1 fruit fly cellular context compared by ENCODE assay signal in the genomic region with DNA sequence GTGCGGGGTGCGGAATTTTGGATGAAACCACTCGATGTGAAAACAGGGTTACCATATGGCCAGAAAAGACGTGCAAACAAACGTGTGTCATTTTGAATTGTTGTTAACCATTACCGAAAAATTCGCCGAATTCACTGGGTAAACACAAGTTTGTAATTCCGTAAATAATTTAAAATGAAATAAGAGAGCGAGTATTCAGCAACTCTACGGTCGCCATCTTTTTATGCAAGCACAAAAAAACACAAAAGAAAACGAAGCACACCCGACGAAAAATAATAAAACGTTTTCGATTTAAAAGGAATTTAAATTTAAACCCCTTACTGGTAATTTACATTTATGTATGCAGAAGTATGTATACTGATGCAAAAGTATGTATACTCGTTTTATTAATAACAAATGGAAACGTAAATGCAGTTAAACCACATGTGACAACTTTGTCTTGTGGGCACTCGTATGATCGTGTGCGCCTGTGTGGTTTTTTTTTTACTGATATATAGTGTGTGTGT.
TF ChIP-seq lines count a peak whose summit lies in the region.

No protein-coding gene starts in this region.

TF ChIP-seq in whole organism, embryonic, 481 proteins besides CTCF, POLR2A, EP300 and RAD21 (continued from another document and continues in another):
- TF ChIP-seq gcm (GFP tag; optimal IDR thresholded peaks at IDR 0.05; lab: Kevin White, UChicago), result peak; percentile 96
- peak; percentile 83 to 96 for TF ChIP-seq Hr51 (GFP tag; optimal IDR thresholded peaks at IDR 0.05; lab: Kevin White, UChicago)
- TF ChIP-seq tna (GFP tag; IDR thresholded peaks at IDR 0.05; lab: Robert Waterston, UW; ENCODE audit: partially characterized antibody), result no peak
- peak; percentile 85 for TF ChIP-seq ttk (GFP tag; IDR thresholded peaks at IDR 0.05; lab: Robert Waterston, UW)
- peak; percentile 97 for TF ChIP-seq CG2712 (tag; optimal IDR thresholded peaks at IDR 0.05; lab: Kevin White, UChicago)
- TF ChIP-seq dan (GFP tag; IDR thresholded peaks at IDR 0.05; lab: Robert Waterston, UW), result no peak
- TF ChIP-seq inv (GFP tag; IDR thresholded peaks at IDR 0.05; lab: Robert Waterston, UW; ENCODE audit: partially characterized antibody), result no peak
- TF ChIP-seq CG2120 (GFP tag; optimal IDR thresholded peaks at IDR 0.05; lab: Kevin White, UChicago), result peak; percentile 95
- TF ChIP-seq CG2116 (GFP tag; optimal IDR thresholded peaks at IDR 0.05; lab: Kevin White, UChicago), result peak; percentile 67
- TF ChIP-seq Doc3 (GFP tag; IDR thresholded peaks at IDR 0.05; lab: Robert Waterston, UW; ENCODE audit: partially characterized antibody), result no peak
- peak; percentile 92 for TF ChIP-seq trem (tag; optimal IDR thresholded peaks at IDR 0.05; lab: Kevin White, UChicago)
- TF ChIP-seq CG13894 (tag; optimal IDR thresholded peaks at IDR 0.05; lab: Kevin White, UChicago), result peak; percentile 94
- TF ChIP-seq ranshi (GFP tag; IDR thresholded peaks at IDR 0.05; lab: Robert Waterston, UW), result peak; percentile 90
- TF ChIP-seq chif (GFP tag; optimal IDR thresholded peaks at IDR 0.05; lab: Kevin White, UChicago), result peak; percentile 80 to 89
- TF ChIP-seq Nf-YB (GFP tag; optimal IDR thresholded peaks at IDR 0.05; lab: Kevin White, UChicago), result peak; percentile 83
- TF ChIP-seq Elba2 (GFP tag; optimal IDR thresholded peaks at IDR 0.05; lab: Kevin White, UChicago), result peak; percentile 38
- peak; percentile 83 for TF ChIP-seq CG6683 (GFP tag; optimal IDR thresholded peaks at IDR 0.05; lab: Kevin White, UChicago)
- TF ChIP-seq CG17568 (GFP tag; optimal IDR thresholded peaks at IDR 0.05; lab: Kevin White, UChicago), result peak; percentile 92
- TF ChIP-seq Dip3 (GFP tag; optimal IDR thresholded peaks at IDR 0.05; lab: Kevin White, UChicago), result peak; percentile 88
- no peak for TF ChIP-seq fru (optimal IDR thresholded peaks at IDR 0.05; lab: Kevin White, UChicago)
- TF ChIP-seq PHDP (tag; optimal IDR thresholded peaks at IDR 0.05; lab: Kevin White, UChicago), result peak; percentile 97
- TF ChIP-seq pros (GFP tag; optimal IDR thresholded peaks at IDR 0.05; lab: Kevin White, UChicago), result peak; percentile 48
- TF ChIP-seq CG7357 (GFP tag; IDR thresholded peaks at IDR 0.05; lab: Robert Waterston, UW), result peak; percentile 71; the same call in 2 of the 3 replicates
- peak; percentile 82 for TF ChIP-seq Aef1 (GFP tag; IDR thresholded peaks at IDR 0.05; lab: Robert Waterston, UW)
- peak; percentile 93 for TF ChIP-seq gce (GFP tag; IDR thresholded peaks at IDR 0.05; lab: Robert Waterston, UW)
- peak; percentile 87 for TF ChIP-seq YL-1 (GFP tag; optimal IDR thresholded peaks at IDR 0.05; lab: Kevin White, UChicago)
- peak; percentile 75 for TF ChIP-seq Abd-B (GFP tag; optimal IDR thresholded peaks at IDR 0.05; lab: Kevin White, UChicago)
- peak; percentile 94 for TF ChIP-seq CG12299 (tag; optimal IDR thresholded peaks at IDR 0.05; lab: Kevin White, UChicago)
- no peak for TF ChIP-seq CG16813 (GFP tag; IDR thresholded peaks at IDR 0.05; lab: Robert Waterston, UW; ENCODE audit: partially characterized antibody)
- peak; percentile 95 for TF ChIP-seq Dek (tag; optimal IDR thresholded peaks at IDR 0.05; lab: Kevin White, UChicago)
- TF ChIP-seq phol (tag; optimal IDR thresholded peaks at IDR 0.05; lab: Kevin White, UChicago), result peak; percentile 96
- peak; percentile 82 for TF ChIP-seq CG8089 (GFP tag; optimal IDR thresholded peaks at IDR 0.05; lab: Kevin White, UChicago)
- TF ChIP-seq mld (GFP tag; IDR thresholded peaks at IDR 0.05; lab: Robert Waterston, UW; ENCODE audit: partially characterized antibody), result no peak
- TF ChIP-seq lov (optimal IDR thresholded peaks at IDR 0.05; lab: Kevin White, UChicago), result no peak
- peak; percentile 89 for TF ChIP-seq lov (GFP tag; IDR thresholded peaks at IDR 0.05; lab: Robert Waterston, UW)
- no peak for TF ChIP-seq CG7963 (GFP tag; IDR thresholded peaks at IDR 0.05; lab: Robert Waterston, UW; ENCODE audit: partially characterized antibody)
- TF ChIP-seq zen2 (GFP tag; IDR thresholded peaks at IDR 0.05; lab: Robert Waterston, UW; ENCODE audit: partially characterized antibody), result no peak
- peak; percentile 71 for TF ChIP-seq CG7745 (tag; optimal IDR thresholded peaks at IDR 0.05; lab: Kevin White, UChicago)
- peak; percentile 97 for TF ChIP-seq CG2678 (tag; optimal IDR thresholded peaks at IDR 0.05; lab: Kevin White, UChicago)
- TF ChIP-seq CG6813 (GFP tag; optimal IDR thresholded peaks at IDR 0.05; lab: Kevin White, UChicago), result peak; percentile 92
- peak; percentile 93 for TF ChIP-seq crol (GFP tag; IDR thresholded peaks at IDR 0.05; lab: Robert Waterston, UW)
- no peak for TF ChIP-seq CG15479 (GFP tag; optimal IDR thresholded peaks at IDR 0.05; lab: Kevin White, UChicago)
- peak; percentile 6 for TF ChIP-seq CG9797 (GFP tag; optimal IDR thresholded peaks at IDR 0.05; lab: Kevin White, UChicago)
- peak; percentile 77; the same call in 2 of the 3 replicates for TF ChIP-seq z (GFP tag; IDR thresholded peaks at IDR 0.05; lab: Robert Waterston, UW)
- TF ChIP-seq CG10462 (GFP tag; optimal IDR thresholded peaks at IDR 0.05; lab: Kevin White, UChicago), result peak; percentile 86
- TF ChIP-seq rib (GFP tag; IDR thresholded peaks at IDR 0.05; lab: Robert Waterston, UW), result peak; percentile 88
- TF ChIP-seq CG11504 (tag; optimal IDR thresholded peaks at IDR 0.05; lab: Kevin White, UChicago), result peak; percentile 92
- TF ChIP-seq BtbVII (GFP tag; optimal IDR thresholded peaks at IDR 0.05; lab: Kevin White, UChicago), result peak; percentile 86
- peak; percentile 91 for TF ChIP-seq scrt (GFP tag; optimal IDR thresholded peaks at IDR 0.05; lab: Kevin White, UChicago)
- peak; percentile 89 for TF ChIP-seq nom (GFP tag; optimal IDR thresholded peaks at IDR 0.05; lab: Kevin White, UChicago)
- peak; percentile 83 for TF ChIP-seq CG10431 (GFP tag; optimal IDR thresholded peaks at IDR 0.05; lab: Kevin White, UChicago)
- peak; percentile 88 for TF ChIP-seq NK7.1 (GFP tag; optimal IDR thresholded peaks at IDR 0.05; lab: Kevin White, UChicago)
- TF ChIP-seq CG11696 (GFP tag; IDR thresholded peaks at IDR 0.05; lab: Robert Waterston, UW), result peak; percentile 87
- TF ChIP-seq onecut (GFP tag; IDR thresholded peaks at IDR 0.05; lab: Robert Waterston, UW), result peak; percentile 62
- peak; percentile 88 for TF ChIP-seq CG18619 (GFP tag; optimal IDR thresholded peaks at IDR 0.05; lab: Kevin White, UChicago)
- TF ChIP-seq CG4730 (GFP tag; IDR thresholded peaks at IDR 0.05; lab: Robert Waterston, UW), result peak; percentile 87
- TF ChIP-seq Tbp (GFP tag; optimal IDR thresholded peaks at IDR 0.05; lab: Kevin White, UChicago), result no peak
- peak; percentile 77 for TF ChIP-seq TFAM (GFP tag; optimal IDR thresholded peaks at IDR 0.05; lab: Kevin White, UChicago)
- peak; percentile 32; the same call in 1 of the 2 replicates for TF ChIP-seq Dref (GFP tag; IDR thresholded peaks at IDR 0.05; lab: Robert Waterston, UW)
- TF ChIP-seq CG43689 (GFP tag; IDR thresholded peaks at IDR 0.05; lab: Robert Waterston, UW), result peak; percentile 70
- TF ChIP-seq Bdp1 (GFP tag; optimal IDR thresholded peaks at IDR 0.05; lab: Kevin White, UChicago), result peak; percentile 84
- peak; percentile 94 for TF ChIP-seq E2f1 (GFP tag; IDR thresholded peaks at IDR 0.05; lab: Robert Waterston, UW)
- peak; percentile 85 for TF ChIP-seq nau (GFP tag; optimal IDR thresholded peaks at IDR 0.05; lab: Kevin White, UChicago)
- TF ChIP-seq CG8281 (tag; optimal IDR thresholded peaks at IDR 0.05; lab: Kevin White, UChicago), result peak; percentile 80
- TF ChIP-seq p53 (GFP tag; optimal IDR thresholded peaks at IDR 0.05; lab: Kevin White, UChicago), result peak; percentile 73
- TF ChIP-seq Sox100B (GFP tag; optimal IDR thresholded peaks at IDR 0.05; lab: Kevin White, UChicago), result peak; percentile 89
- TF ChIP-seq CG16779 (GFP tag; IDR thresholded peaks at IDR 0.05; lab: Robert Waterston, UW), result peak; percentile 75; the same call in 1 of the 2 replicates
- peak; percentile 78 for TF ChIP-seq pnt (GFP tag; optimal IDR thresholded peaks at IDR 0.05; lab: Kevin White, UChicago)
- peak; percentile 95 for TF ChIP-seq Ets65A (GFP tag; lab: Kevin White, UChicago)
- TF ChIP-seq CG8944 (GFP tag; optimal IDR thresholded peaks at IDR 0.05; lab: Kevin White, UChicago), result peak; percentile 82
- peak; percentile 89 for TF ChIP-seq Six4 (GFP tag; optimal IDR thresholded peaks at IDR 0.05; lab: Kevin White, UChicago)
- peak; percentile 95 for TF ChIP-seq dysf (GFP tag; IDR thresholded peaks at IDR 0.05; lab: Robert Waterston, UW)
- peak; percentile 93 for TF ChIP-seq Rfx (GFP tag; IDR thresholded peaks at IDR 0.05; lab: Robert Waterston, UW)
- peak; percentile 92 for TF ChIP-seq CG15696 (tag; optimal IDR thresholded peaks at IDR 0.05; lab: Kevin White, UChicago)
- TF ChIP-seq NC2α (GFP tag; optimal IDR thresholded peaks at IDR 0.05; lab: Kevin White, UChicago), result peak; percentile 70
- TF ChIP-seq al (GFP tag; IDR thresholded peaks at IDR 0.05; lab: Robert Waterston, UW), result peak; percentile 82
- TF ChIP-seq otp (GFP tag; IDR thresholded peaks at IDR 0.05; lab: Robert Waterston, UW), result peak; percentile 85
- TF ChIP-seq CG1647 (GFP tag; optimal IDR thresholded peaks at IDR 0.05; lab: Kevin White, UChicago), result peak; percentile 75
- peak; percentile 43 for TF ChIP-seq fd102C (GFP tag; optimal IDR thresholded peaks at IDR 0.05; lab: Kevin White, UChicago)
- TF ChIP-seq zfh1 (GFP tag; IDR thresholded peaks at IDR 0.05; lab: Robert Waterston, UW), result peak; percentile 95
- TF ChIP-seq MESR4 (GFP tag; optimal IDR thresholded peaks at IDR 0.05; lab: Kevin White, UChicago), result no peak
- peak; percentile 89 for TF ChIP-seq CG1792 (GFP tag; optimal IDR thresholded peaks at IDR 0.05; lab: Kevin White, UChicago)
- TF ChIP-seq CG10654 (GFP tag; optimal IDR thresholded peaks at IDR 0.05; lab: Kevin White, UChicago), result peak; percentile 87
- TF ChIP-seq CG34224 (GFP tag; IDR thresholded peaks at IDR 0.05; lab: Robert Waterston, UW; ENCODE audit: partially characterized antibody), result no peak
- TF ChIP-seq Drgx (GFP tag; IDR thresholded peaks at IDR 0.05; lab: Robert Waterston, UW), result peak; percentile 97
- TF ChIP-seq Oaz (GFP tag; IDR thresholded peaks at IDR 0.05; lab: Robert Waterston, UW), result peak; percentile 83
- TF ChIP-seq Myb (GFP tag; optimal IDR thresholded peaks at IDR 0.05; lab: Kevin White, UChicago), result peak; percentile 73
- TF ChIP-seq HLH3B (GFP tag; IDR thresholded peaks at IDR 0.05; lab: Robert Waterston, UW), result peak; percentile 90
- TF ChIP-seq CG10147 (GFP tag; optimal IDR thresholded peaks at IDR 0.05; lab: Kevin White, UChicago), result peak; percentile 93
- peak; percentile 86 for TF ChIP-seq CG15011 (GFP tag; optimal IDR thresholded peaks at IDR 0.05; lab: Kevin White, UChicago)
- peak; percentile 86 for TF ChIP-seq D19A (tag; optimal IDR thresholded peaks at IDR 0.05; lab: Kevin White, UChicago)
- peak; percentile 85 to 88 for TF ChIP-seq Pdp1 (GFP tag; optimal IDR thresholded peaks at IDR 0.05; lab: Kevin White, UChicago)
- TF ChIP-seq CG3847 (GFP tag; IDR thresholded peaks at IDR 0.05; lab: Robert Waterston, UW), result peak; percentile 88
- peak; percentile 89 for TF ChIP-seq CG7556 (GFP tag; optimal IDR thresholded peaks at IDR 0.05; lab: Kevin White, UChicago)
- TF ChIP-seq pb (GFP tag; optimal IDR thresholded peaks at IDR 0.05; lab: Kevin White, UChicago), result peak; percentile 79
- TF ChIP-seq Bgb (GFP tag; IDR thresholded peaks at IDR 0.05; lab: Robert Waterston, UW; ENCODE audit: partially characterized antibody), result no peak
- TF ChIP-seq CG10209 (GFP tag; optimal IDR thresholded peaks at IDR 0.05; lab: Kevin White, UChicago), result peak; percentile 91
- TF ChIP-seq aop (GFP tag; IDR thresholded peaks at IDR 0.05; lab: Robert Waterston, UW), result peak; percentile 71
- peak; percentile 98 for TF ChIP-seq vvl (GFP tag; IDR thresholded peaks at IDR 0.05; lab: Robert Waterston, UW)
- peak; percentile 81 for TF ChIP-seq peb (GFP tag; IDR thresholded peaks at IDR 0.05; lab: Robert Waterston, UW)
- peak; percentile 94 for TF ChIP-seq CG17385 (GFP tag; optimal IDR thresholded peaks at IDR 0.05; lab: Kevin White, UChicago)
- peak; percentile 87 for TF ChIP-seq CG1602 (GFP tag; optimal IDR thresholded peaks at IDR 0.05; lab: Kevin White, UChicago)
- no peak for TF ChIP-seq Dp (GFP tag; optimal IDR thresholded peaks at IDR 0.05; lab: Kevin White, UChicago)
- peak; percentile 99 for TF ChIP-seq sens (GFP tag; lab: Kevin White, UChicago)
- TF ChIP-seq CG10979 (tag; optimal IDR thresholded peaks at IDR 0.05; lab: Kevin White, UChicago), result peak; percentile 93
- TF ChIP-seq Lim3 (GFP tag; IDR thresholded peaks at IDR 0.05; lab: Robert Waterston, UW), result peak; percentile 69; the same call in 1 of the 2 replicates
- TF ChIP-seq bbx (GFP tag; IDR thresholded peaks at IDR 0.05; lab: Robert Waterston, UW; ENCODE audit: partially characterized antibody), result 0 out of 2 replicates have a peak, but pooled peaks have one; percentile 25
- TF ChIP-seq hb (GFP tag; IDR thresholded peaks at IDR 0.05; lab: Robert Waterston, UW; ENCODE audit: partially characterized antibody), result no peak
- peak; percentile 90 for TF ChIP-seq dmrt11E (tag; optimal IDR thresholded peaks at IDR 0.05; lab: Kevin White, UChicago)
- TF ChIP-seq CG30431 (GFP tag; optimal IDR thresholded peaks at IDR 0.05; lab: Kevin White, UChicago), result peak; percentile 75
- TF ChIP-seq CG17328 (GFP tag; IDR thresholded peaks at IDR 0.05; lab: Robert Waterston, UW), result peak; percentile 94
- TF ChIP-seq ken (GFP tag; IDR thresholded peaks at IDR 0.05; lab: Robert Waterston, UW), result peak; percentile 85
- TF ChIP-seq CG3726 (GFP tag; IDR thresholded peaks at IDR 0.05; lab: Robert Waterston, UW), result peak; percentile 77; the same call in 1 of the 3 replicates
- peak; percentile 83 for TF ChIP-seq ERR (GFP tag; optimal IDR thresholded peaks at IDR 0.05; lab: Kevin White, UChicago)
- peak; percentile 63; the same call in 1 of the 2 replicates for TF ChIP-seq GATAe (GFP tag; conservative IDR thresholded peaks at IDR 0.05; lab: Robert Waterston, UW)
- peak; percentile 88 for TF ChIP-seq eyg (GFP tag; optimal IDR thresholded peaks at IDR 0.05; lab: Kevin White, UChicago)
- no peak for TF ChIP-seq Opbp (GFP tag; IDR thresholded peaks at IDR 0.05; lab: Robert Waterston, UW; ENCODE audit: partially characterized antibody)
- peak; percentile 83 for TF ChIP-seq CG9609 (GFP tag; optimal IDR thresholded peaks at IDR 0.05; lab: Kevin White, UChicago)
- peak; percentile 74 for TF ChIP-seq CG1024 (GFP tag; IDR thresholded peaks at IDR 0.05; lab: Robert Waterston, UW)
- peak; percentile 96 for TF ChIP-seq CG12659 (GFP tag; optimal IDR thresholded peaks at IDR 0.05; lab: Kevin White, UChicago)
- peak; percentile 87 for TF ChIP-seq org-1 (GFP tag; optimal IDR thresholded peaks at IDR 0.05; lab: Kevin White, UChicago)
- TF ChIP-seq lab (GFP tag; optimal IDR thresholded peaks at IDR 0.05; lab: Kevin White, UChicago), result peak; percentile 96
- peak; percentile 91 for TF ChIP-seq maf-S (GFP tag; optimal IDR thresholded peaks at IDR 0.05; lab: Kevin White, UChicago)
